Fruit fly (Drosophila melanogaster): ENCODE data around the gene CG15531.

CG15531 gene

DNA sequence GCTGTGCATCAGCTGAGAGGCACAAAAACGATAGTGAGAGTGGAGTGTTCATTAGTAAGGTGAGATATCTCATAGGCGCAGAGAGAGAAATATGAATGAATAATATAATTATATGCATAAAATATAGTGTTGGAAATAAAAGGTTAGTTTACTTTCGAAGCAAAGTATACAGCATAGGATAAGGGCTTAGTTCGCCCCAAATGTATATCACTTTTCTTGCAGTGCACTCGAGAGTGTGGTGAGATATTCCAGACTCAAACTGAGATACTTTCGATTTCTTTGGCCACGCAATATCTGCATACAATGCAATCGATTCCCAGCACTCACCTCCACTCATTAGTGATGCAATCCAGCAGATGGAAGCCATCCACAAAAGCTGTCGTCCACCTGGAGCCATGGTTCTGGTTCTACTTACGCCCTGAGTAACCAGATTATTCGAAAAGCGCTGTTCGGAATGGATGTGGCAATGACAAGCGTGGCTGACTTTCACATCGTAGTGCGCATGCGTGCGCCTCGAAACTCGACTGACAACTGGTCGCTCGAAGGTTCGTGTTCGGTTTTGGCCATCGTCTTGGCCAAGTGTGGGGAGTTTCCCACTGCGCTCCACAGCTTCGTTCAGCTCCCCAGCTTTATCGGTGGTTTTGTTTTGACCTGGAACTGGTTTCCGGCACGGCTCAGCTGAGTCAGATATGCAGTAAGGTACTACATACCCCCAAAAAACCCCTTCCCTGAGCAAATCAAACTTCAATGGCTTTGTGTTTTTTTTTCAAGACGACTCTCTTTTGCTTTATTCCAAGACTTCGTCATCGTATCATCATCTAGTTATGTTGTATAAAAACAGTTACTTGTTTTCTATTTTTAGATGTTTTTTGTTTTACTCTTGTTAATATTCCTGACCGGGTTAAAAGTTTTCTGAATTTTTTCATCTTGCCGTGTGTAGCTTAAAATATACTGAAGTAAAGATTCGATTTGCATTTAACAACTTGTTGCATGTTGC is 25.1 kb downstream of the CG15531 start, which contains the start of gene Rsod (continued):
- TF ChIP-seq CG2116 (GFP tag; optimal IDR thresholded peaks at IDR 0.05), result peak; percentile 5
- TF ChIP-seq CG11093 (GFP tag; IDR thresholded peaks at IDR 0.05), result peak; percentile 73
- TF ChIP-seq pho (GFP tag; optimal IDR thresholded peaks at IDR 0.05), result no peak
- TF ChIP-seq lmd (GFP tag; IDR thresholded peaks at IDR 0.05), result peak; percentile 75
- TF ChIP-seq HLH3B (GFP tag; IDR thresholded peaks at IDR 0.05), result peak; percentile 80
- TF ChIP-seq mirr (GFP tag; optimal IDR thresholded peaks at IDR 0.05), result no peak
- peak; percentile 51; the same call in 2 of the 4 replicates for TF ChIP-seq Gug (GFP tag; IDR thresholded peaks at IDR 0.05)
- no peak for TF ChIP-seq CG7786 (GFP tag; optimal IDR thresholded peaks at IDR 0.05)
- no peak for TF ChIP-seq D (optimal IDR thresholded peaks at IDR 0.05)
- peak; percentile 48 for TF ChIP-seq D (GFP tag; optimal IDR thresholded peaks at IDR 0.05)
- TF ChIP-seq CG5953 (GFP tag; IDR thresholded peaks at IDR 0.05), result peak; percentile 47
- TF ChIP-seq CG14441 (GFP tag; IDR thresholded peaks at IDR 0.05), result peak; percentile 69
- TF ChIP-seq CG6272 (GFP tag; IDR thresholded peaks at IDR 0.05), result peak; percentile 55; the same call in 1 of the 2 replicates
- no peak for TF ChIP-seq CG31365 (tag; optimal IDR thresholded peaks at IDR 0.05)
- no peak for TF ChIP-seq HLHmδ (GFP tag; optimal IDR thresholded peaks at IDR 0.05)
- peak; percentile 64 for TF ChIP-seq Vsx1 (GFP tag; optimal IDR thresholded peaks at IDR 0.05)
- TF ChIP-seq CG10979 (tag; optimal IDR thresholded peaks at IDR 0.05), result peak; percentile 68
- peak; percentile 10 for TF ChIP-seq Hr3 (GFP tag; optimal IDR thresholded peaks at IDR 0.05)
- TF ChIP-seq ewg (GFP tag; optimal IDR thresholded peaks at IDR 0.05), result peak; percentile 40
- peak; percentile 37 for TF ChIP-seq ftz-f1 (GFP tag; optimal IDR thresholded peaks at IDR 0.05)
- no peak for TF ChIP-seq exex (tag; optimal IDR thresholded peaks at IDR 0.05)
- TF ChIP-seq Camta (GFP tag; optimal IDR thresholded peaks at IDR 0.05), result no peak
- peak; percentile 79 for TF ChIP-seq H15 (GFP tag; IDR thresholded peaks at IDR 0.05)
- TF ChIP-seq CG13775 (GFP tag; optimal IDR thresholded peaks at IDR 0.05), result peak; percentile 26
- no peak for TF ChIP-seq Bteb2 (GFP tag; optimal IDR thresholded peaks at IDR 0.05)
- TF ChIP-seq sqz (GFP tag; optimal IDR thresholded peaks at IDR 0.05), result peak; percentile 39
- no peak for TF ChIP-seq Bgb (GFP tag; IDR thresholded peaks at IDR 0.05; ENCODE audit: partially characterized antibody)
- TF ChIP-seq mld (GFP tag; IDR thresholded peaks at IDR 0.05; ENCODE audit: partially characterized antibody), result peak; percentile 62; the same call in 1 of the 3 replicates
- TF ChIP-seq chif (GFP tag; optimal IDR thresholded peaks at IDR 0.05), result peak in 1 of 2 experiments; percentile 20
- TF ChIP-seq ind (GFP tag; optimal IDR thresholded peaks at IDR 0.05), result peak; percentile 31
- peak; percentile 31 for TF ChIP-seq CG17568 (GFP tag; optimal IDR thresholded peaks at IDR 0.05)
- TF ChIP-seq pan (optimal IDR thresholded peaks at IDR 0.05), result no peak
- peak in 1 of 2 experiments; percentile 86 for TF ChIP-seq pan (GFP tag; optimal IDR thresholded peaks at IDR 0.05 in 1 of 2, IDR thresholded peaks at IDR 0.05 in 1 of 2)
- peak; percentile 33 for TF ChIP-seq CG8924 (tag; optimal IDR thresholded peaks at IDR 0.05)
- TF ChIP-seq tap (tag; optimal IDR thresholded peaks at IDR 0.05), result peak; percentile 36
- no peak for TF ChIP-seq CG2129 (GFP tag; IDR thresholded peaks at IDR 0.05; ENCODE audit: partially characterized antibody)
- peak; percentile 14 for TF ChIP-seq Fer3 (tag; optimal IDR thresholded peaks at IDR 0.05)
- TF ChIP-seq Sox102F (GFP tag; optimal IDR thresholded peaks at IDR 0.05), result peak; percentile 72
- TF ChIP-seq wdn (GFP tag; IDR thresholded peaks at IDR 0.05), result 0 out of 2 replicates have a peak, but pooled peaks have one; percentile 33
- TF ChIP-seq CG14965 (GFP tag; optimal IDR thresholded peaks at IDR 0.05; ENCODE audit: borderline replicate concordance), result no peak
- peak; percentile 59 for TF ChIP-seq Xbp1 (GFP tag; optimal IDR thresholded peaks at IDR 0.05)
- TF ChIP-seq zf30C (GFP tag; optimal IDR thresholded peaks at IDR 0.05), result no peak
- no peak for TF ChIP-seq pita (GFP tag; optimal IDR thresholded peaks at IDR 0.05)
- TF ChIP-seq CG10565 (GFP tag; optimal IDR thresholded peaks at IDR 0.05), result no peak
- TF ChIP-seq Ada2b (GFP tag; IDR thresholded peaks at IDR 0.05), result peak; percentile 54
- no peak for TF ChIP-seq Atf-2 (GFP tag; optimal IDR thresholded peaks at IDR 0.05)
- no peak for TF ChIP-seq MESR4 (GFP tag; optimal IDR thresholded peaks at IDR 0.05)
- TF ChIP-seq Deaf1 (tag; optimal IDR thresholded peaks at IDR 0.05), result peak; percentile 83

Measured in whole organism, embryonic.